Fruit fly (Drosophila melanogaster): ENCODE measurements around the gene snf.

The snf gene

dm6 chrX:5308963-5309362, at the start of gene snf, which contains the start of gene Cdk7 (continued):
- TF ChIP-seq CG11093 (GFP tag; IDR thresholded peaks at IDR 0.05), result no peak
- peak; percentile 49 for TF ChIP-seq fu2 (GFP tag; optimal IDR thresholded peaks at IDR 0.05)
- peak; percentile 25 for TF ChIP-seq NC2β (GFP tag; optimal IDR thresholded peaks at IDR 0.05)
- TF ChIP-seq CG7271 (tag; optimal IDR thresholded peaks at IDR 0.05), result no peak
- TF ChIP-seq CG11696 (GFP tag; IDR thresholded peaks at IDR 0.05), result no peak
- TF ChIP-seq h (optimal IDR thresholded peaks at IDR 0.05), result no peak
- no peak for TF ChIP-seq E2f1 (GFP tag; IDR thresholded peaks at IDR 0.05)
- TF ChIP-seq CG14014 (GFP tag; IDR thresholded peaks at IDR 0.05), result no peak
- TF ChIP-seq CG10654 (GFP tag; optimal IDR thresholded peaks at IDR 0.05), result peak; percentile 21
- peak; percentile 40 for TF ChIP-seq Chrac-16 (GFP tag; optimal IDR thresholded peaks at IDR 0.05)
- TF ChIP-seq dmrt11E (tag; optimal IDR thresholded peaks at IDR 0.05), result peak; percentile 21
- peak; percentile 36 for TF ChIP-seq Nf-YC (tag; optimal IDR thresholded peaks at IDR 0.05)
- no peak for TF ChIP-seq Hmx (GFP tag; optimal IDR thresholded peaks at IDR 0.05)
- TF ChIP-seq CG13424 (tag; optimal IDR thresholded peaks at IDR 0.05), result peak; percentile 26
- TF ChIP-seq gt (GFP tag; IDR thresholded peaks at IDR 0.05), result no peak
- no peak for TF ChIP-seq CG7372 (GFP tag; IDR thresholded peaks at IDR 0.05)
- TF ChIP-seq CoRest (tag; optimal IDR thresholded peaks at IDR 0.05), result peak; percentile 40
- TF ChIP-seq jing (GFP tag; optimal IDR thresholded peaks at IDR 0.05), result no peak
- no peak for TF ChIP-seq mirr (GFP tag; optimal IDR thresholded peaks at IDR 0.05)
- TF ChIP-seq CG17802 (tag; optimal IDR thresholded peaks at IDR 0.05), result no peak
- TF ChIP-seq Atf-2 (GFP tag; optimal IDR thresholded peaks at IDR 0.05), result peak; percentile 2
- TF ChIP-seq CG7987 (GFP tag; optimal IDR thresholded peaks at IDR 0.05), result no peak
- peak; percentile 68 for TF ChIP-seq MBD-R2 (GFP tag; IDR thresholded peaks at IDR 0.05)
- no peak for TF ChIP-seq CG32767 (GFP tag; IDR thresholded peaks at IDR 0.05)
- TF ChIP-seq lbe (GFP tag; optimal IDR thresholded peaks at IDR 0.05), result peak; percentile 31
- peak; percentile 88 for TF ChIP-seq CG34224 (GFP tag; IDR thresholded peaks at IDR 0.05; ENCODE audit: partially characterized antibody)
- peak; percentile 18 for TF ChIP-seq tx (GFP tag; optimal IDR thresholded peaks at IDR 0.05)
- peak; percentile 83 for TF ChIP-seq CG18764 (GFP tag; optimal IDR thresholded peaks at IDR 0.05)
- no peak for TF ChIP-seq en (GFP tag; optimal IDR thresholded peaks at IDR 0.05)
- TF ChIP-seq CG17612 (GFP tag; IDR thresholded peaks at IDR 0.05), result no peak
- TF ChIP-seq CG10209 (GFP tag; optimal IDR thresholded peaks at IDR 0.05), result peak; percentile 12
- peak; percentile 27 for TF ChIP-seq CG3995 (GFP tag; optimal IDR thresholded peaks at IDR 0.05)
- peak; percentile 24 for TF ChIP-seq CG12942 (GFP tag; optimal IDR thresholded peaks at IDR 0.05)
- peak; percentile 65 for TF ChIP-seq CG14710 (tag; optimal IDR thresholded peaks at IDR 0.05)
- TF ChIP-seq CG14860 (GFP tag; IDR thresholded peaks at IDR 0.05; ENCODE audit: partially characterized antibody), result peak; percentile 87; the same call in 2 of the 3 replicates
- TF ChIP-seq ems (GFP tag; optimal IDR thresholded peaks at IDR 0.05), result peak; percentile 22
- TF ChIP-seq CG15514 (GFP tag; optimal IDR thresholded peaks at IDR 0.05), result peak; percentile 76
- TF ChIP-seq CG12769 (tag; optimal IDR thresholded peaks at IDR 0.05), result no peak
- TF ChIP-seq Ada2b (GFP tag; IDR thresholded peaks at IDR 0.05), result no peak
- TF ChIP-seq CG3847 (GFP tag; IDR thresholded peaks at IDR 0.05), result peak; percentile 53
- TF ChIP-seq pzg (GFP tag; optimal IDR thresholded peaks at IDR 0.05), result peak; percentile 85
- no peak for TF ChIP-seq NK7.1 (GFP tag; optimal IDR thresholded peaks at IDR 0.05)
- peak; percentile 66 for TF ChIP-seq CG1603 (tag; optimal IDR thresholded peaks at IDR 0.05)
- TF ChIP-seq PHDP (tag; optimal IDR thresholded peaks at IDR 0.05), result no peak
- TF ChIP-seq sim (GFP tag; IDR thresholded peaks at IDR 0.05), result no peak
- TF ChIP-seq Doc3 (GFP tag; IDR thresholded peaks at IDR 0.05; ENCODE audit: partially characterized antibody), result peak; percentile 79
- TF ChIP-seq CG16779 (GFP tag; IDR thresholded peaks at IDR 0.05), result no peak
- TF ChIP-seq croc (GFP tag; conservative IDR thresholded peaks at IDR 0.05), result no peak
- peak; percentile 6 for TF ChIP-seq caup (GFP tag; optimal IDR thresholded peaks at IDR 0.05; ENCODE audit: severe bottlenecking)
- peak; percentile 43 for TF ChIP-seq CG13775 (GFP tag; optimal IDR thresholded peaks at IDR 0.05)
- TF ChIP-seq dati (GFP tag; IDR thresholded peaks at IDR 0.05), result no peak
- TF ChIP-seq nmo (GFP tag; optimal IDR thresholded peaks at IDR 0.05), result peak; percentile 65

Data from whole organism, embryonic.